Worm (Caenorhabditis elegans): ENCODE data around the gene clec-169.

clec-169 gene

DNA sequence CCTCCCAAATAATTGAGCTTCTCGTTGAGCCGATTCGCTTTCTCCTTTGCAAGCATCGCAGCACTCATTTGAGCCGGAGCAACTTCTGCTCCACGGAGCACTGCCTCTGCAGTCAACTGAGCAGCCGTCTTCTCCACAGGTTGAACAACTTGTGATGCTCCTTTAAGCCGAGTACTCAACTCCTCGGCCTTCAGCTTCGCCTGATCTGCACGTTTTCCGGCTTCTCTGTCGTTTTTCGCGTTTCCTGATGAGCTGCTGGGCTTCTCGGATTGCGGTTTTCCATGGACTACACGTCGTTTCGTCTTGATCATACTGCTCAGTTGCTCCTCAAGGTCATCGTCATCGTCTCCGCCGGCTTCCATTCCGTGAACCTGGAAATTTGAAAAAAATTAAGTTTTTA, 37.9 kb downstream of the clec-169 start:
- TF ChIP-seq gmeb-1 (tag; optimal IDR thresholded peaks at IDR 0.05) (no peak), nhr-10 (tag; optimal IDR thresholded peaks at IDR 0.05) (no peak), lin-13 (GFP tag; optimal IDR thresholded peaks at IDR 0.05) (no peak), mab-5 (tag; optimal IDR thresholded peaks at IDR 0.05) (no peak), lsy-2 (tag; optimal IDR thresholded peaks at IDR 0.05) (no peak), lin-39 (tag; optimal IDR thresholded peaks at IDR 0.05) (no peak), R02D3.7 (tag; optimal IDR thresholded peaks at IDR 0.05) (no peak), mdl-1 (tag; optimal IDR thresholded peaks at IDR 0.05) (no peak), unc-62 (GFP tag; optimal IDR thresholded peaks at IDR 0.05) (no peak), blmp-1 (tag; optimal IDR thresholded peaks at IDR 0.05; ENCODE audit: insufficient read depth) (no peak), lin-11 (tag; optimal IDR thresholded peaks at IDR 0.05) (no peak), ztf-11 (tag; optimal IDR thresholded peaks at IDR 0.05) (no peak), C34F6.9 (tag; optimal IDR thresholded peaks at IDR 0.05) (no peak), nhr-129 (tag; optimal IDR thresholded peaks at IDR 0.05) (no peak), egl-27 (tag; optimal IDR thresholded peaks at IDR 0.05) (no peak), nhr-23 (tag; optimal IDR thresholded peaks at IDR 0.05) (no peak), sem-4 (tag; optimal IDR thresholded peaks at IDR 0.05) (no peak), ama-1 (optimal IDR thresholded peaks at IDR 0.05) (no peak), peb-1 (tag; optimal IDR thresholded peaks at IDR 0.05) (no peak), nhr-12 (tag; optimal IDR thresholded peaks at IDR 0.05) (no peak)

DNA sequence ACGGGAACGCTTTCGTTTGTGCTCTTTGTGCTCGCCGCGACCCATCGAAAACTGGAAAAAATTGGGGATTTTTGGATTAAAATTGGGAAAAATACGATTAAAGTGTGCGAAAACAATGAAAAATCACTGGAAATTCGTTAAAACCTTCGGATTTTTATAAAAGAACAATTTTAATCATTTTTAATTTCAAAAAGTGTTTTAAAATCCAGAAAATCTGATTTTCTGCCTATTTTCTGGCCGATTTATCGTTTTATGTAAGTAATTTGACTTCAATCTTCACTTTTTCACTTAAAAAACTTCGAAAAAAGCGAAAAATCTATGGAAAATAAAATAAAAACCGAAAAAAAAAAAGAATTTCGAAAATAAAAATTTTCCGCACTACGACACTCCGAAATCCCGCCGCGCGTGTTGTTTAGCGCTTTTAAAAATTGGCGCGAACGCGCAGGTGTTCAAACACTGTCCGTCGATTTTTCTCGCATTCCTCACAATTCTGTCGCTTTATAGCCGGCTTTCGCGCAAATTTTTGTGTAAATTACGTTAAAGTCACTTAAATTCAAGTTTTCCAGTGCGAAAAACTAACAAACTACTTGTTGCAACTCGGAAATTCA, 48.6 kb downstream of the clec-169 start, which contains the start of the genes ddx-46 and F53H1.4:
Gene ddx-46 (minus strand): TSS at position 51 of the 608 bp plus-strand sequence.
Gene F53H1.4 (plus strand): TSS at position 567 of the 608 bp plus-strand sequence.
- TF ChIP-seq aly-2 (tag; optimal IDR thresholded peaks at IDR 0.05), result no peak
- peak; percentile 88 for TF ChIP-seq gmeb-1 (tag; optimal IDR thresholded peaks at IDR 0.05)
- TF ChIP-seq mdl-1 (tag; optimal IDR thresholded peaks at IDR 0.05), result no peak
- TF ChIP-seq unc-55 (GFP tag; optimal IDR thresholded peaks at IDR 0.05), result peak; percentile 71
- TF ChIP-seq lin-39 (tag; optimal IDR thresholded peaks at IDR 0.05), result no peak
- TF ChIP-seq lsy-2 (tag; optimal IDR thresholded peaks at IDR 0.05), result peak; percentile 31 to 62
- no peak for TF ChIP-seq snpc-4 (tag; optimal IDR thresholded peaks at IDR 0.05)
- peak; percentile 9 for TF ChIP-seq lin-13 (GFP tag; optimal IDR thresholded peaks at IDR 0.05)
- no peak for TF ChIP-seq sem-4 (tag; optimal IDR thresholded peaks at IDR 0.05)
- TF ChIP-seq sma-3 (GFP tag; optimal IDR thresholded peaks at IDR 0.05), result peak; percentile 4
- TF ChIP-seq ztf-4 (tag; optimal IDR thresholded peaks at IDR 0.05), result no peak
- peak; percentile 28 for TF ChIP-seq nhr-25 (tag; optimal IDR thresholded peaks at IDR 0.05)
- TF ChIP-seq ztf-11 (tag; optimal IDR thresholded peaks at IDR 0.05), result no peak
- TF ChIP-seq egl-27 (tag; optimal IDR thresholded peaks at IDR 0.05), result peak; percentile 0
- no peak for TF ChIP-seq Y55F3AM.14 (GFP tag; optimal IDR thresholded peaks at IDR 0.05)
- peak; percentile 18 for TF ChIP-seq nhr-129 (tag; optimal IDR thresholded peaks at IDR 0.05)
- TF ChIP-seq C34F6.9 (tag; optimal IDR thresholded peaks at IDR 0.05), result peak; percentile 17

ce11 chrIV:1310337-1310736, 49.2 kb downstream of the clec-169 start:
- TF ChIP-seq ama-1 (optimal IDR thresholded peaks at IDR 0.05) (no peak), lsy-2 (tag; optimal IDR thresholded peaks at IDR 0.05) (peak in 1 of 2 experiments; percentile 14), unc-55 (GFP tag; optimal IDR thresholded peaks at IDR 0.05) (peak; percentile 32)
